Worm (Caenorhabditis elegans) whole organism, L4 larva: Measurements from ENCODE around the gene pbo-4.

Experiments
- D1046.2 ChIP-seq: fragments of 200-800 bp; sonication (Bioruptor generic); IDR thresholded peaks from 2 replicates; pipeline ENCODE4 v1.3.6; 2022; ENCODE audit warnings: missing genetic modification characterization, missing compliant biosample characterization
- F26F4.8 ChIP-seq: fragments of 200-800 bp; sonication (Bioruptor generic); conservative IDR thresholded peaks from 2 replicates; pipeline ENCODE4 v1.3.6; 2022; ENCODE audit warnings: missing genetic modification characterization, missing compliant biosample characterization
- F44E2.7 ChIP-seq: fragments of 200-800 bp; sonication (Bioruptor generic); IDR thresholded peaks from 2 replicates; pipeline ENCODE4 v2.1.2; 2022; ENCODE audit warnings: missing genetic modification characterization, missing compliant biosample characterization
- R02D3.7 ChIP-seq: fragments of 150-350 bp; sonication (generic microtip); optimal IDR thresholded peaks from 3 replicates; lab custom pipeline; 2014; ENCODE audit warnings: missing biosample characterization, missing genetic modification characterization
- T20F7.1 ChIP-seq: fragments of 200-800 bp; sonication (Bioruptor generic); optimal IDR thresholded peaks from 2 replicates; lab custom pipeline; 2018; ENCODE audit warnings: mild to moderate bottlenecking, missing genetic modification characterization, missing compliant biosample characterization
- T26A8.4 ChIP-seq: fragments of 200-800 bp; sonication (Bioruptor generic); IDR thresholded peaks from 2 replicates; pipeline ENCODE4 v1.3.6; 2022; ENCODE audit warnings: missing genetic modification characterization, missing compliant biosample characterization
- Y75B8A.6 ChIP-seq: fragments of 200-800 bp; sonication (Bioruptor generic); IDR thresholded peaks from 2 replicates; pipeline ENCODE4 v1.3.6; 2022; ENCODE audit warnings: missing genetic modification reagents, missing genetic modification characterization, missing compliant biosample characterization
- aha-1 ChIP-seq: fragments of 150-350 bp; peaks from one replicate; lab custom pipeline; 2014; ENCODE audit warnings: missing biosample characterization, missing genetic modification characterization
- aly-2 ChIP-seq: sonication (generic microtip); optimal IDR thresholded peaks from 2 replicates; lab custom pipeline; 2018; ENCODE audit warnings: missing biosample characterization, missing genetic modification characterization
- ama-1 ChIP-seq: fragments of 150-350 bp; optimal IDR thresholded peaks from 2 replicates; lab custom pipeline; 2014; ENCODE audit warnings: inconsistent platforms, mixed read lengths
- attf-4 ChIP-seq: sonication (generic microtip); optimal IDR thresholded peaks from 3 replicates; lab custom pipeline; 2017; ENCODE audit warnings: missing biosample characterization, missing genetic modification characterization
- daf-12 ChIP-seq: fragments of 150-350 bp; optimal IDR thresholded peaks from 2 replicates; lab custom pipeline; 2014; ENCODE audit warnings: missing biosample characterization, missing genetic modification reagents, missing genetic modification characterization
- dmd-6 ChIP-seq: fragments of 200-800 bp; sonication (Bioruptor generic); IDR thresholded peaks from 2 replicates; pipeline ENCODE4 v1.3.6; 2022; ENCODE audit warnings: missing genetic modification reagents, missing genetic modification characterization, missing compliant biosample characterization
- dpl-1 ChIP-seq: fragments of 150-350 bp; optimal IDR thresholded peaks from 2 replicates; lab custom pipeline; 2014; ENCODE audit warnings: missing biosample characterization, missing genetic modification reagents, missing genetic modification characterization
- dve-1 ChIP-seq: sonication (generic microtip); optimal IDR thresholded peaks from 2 replicates; lab custom pipeline; 2017; ENCODE audit warnings: antibody characterized with exemption, mild to moderate bottlenecking, missing genetic modification characterization, missing compliant biosample characterization; ENCODE audit not compliant: insufficient read depth
- egl-27 ChIP-seq: sonication (generic microtip); optimal IDR thresholded peaks from 3 replicates; lab custom pipeline; 2017; ENCODE audit warnings: missing biosample characterization, missing genetic modification reagents, missing genetic modification characterization
- fos-1 ChIP-seq: fragments of 150-350 bp; optimal IDR thresholded peaks from 2 replicates; lab custom pipeline; 2014; ENCODE audit warnings: missing biosample characterization, missing genetic modification characterization
- gei-8 ChIP-seq: fragments of 200-800 bp; sonication (Bioruptor generic); optimal IDR thresholded peaks from 2 replicates; lab custom pipeline; 2018; ENCODE audit warnings: mild to moderate bottlenecking, missing genetic modification characterization, missing compliant biosample characterization
- lim-7 ChIP-seq: fragments of 200-800 bp; sonication (Bioruptor generic); IDR thresholded peaks from 2 replicates; pipeline ENCODE4 v1.3.6; 2022; ENCODE audit warnings: missing genetic modification characterization, missing compliant biosample characterization
- lin-1 ChIP-seq: fragments of 200-800 bp; sonication (Bioruptor generic); IDR thresholded peaks from 2 replicates; pipeline ENCODE4 v1.3.6; 2022; ENCODE audit warnings: missing genetic modification reagents, missing genetic modification characterization, missing compliant biosample characterization
- lin-13 ChIP-seq: fragments of 150-350 bp; optimal IDR thresholded peaks from 2 replicates; lab custom pipeline; 2014; ENCODE audit warnings: missing biosample characterization, missing genetic modification reagents, missing genetic modification characterization
- lin-15B ChIP-seq: fragments of 150-350 bp; sonication (generic microtip); optimal IDR thresholded peaks from 3 replicates; lab custom pipeline; 2014; ENCODE audit warnings: missing biosample characterization, missing genetic modification characterization
- lir-3 ChIP-seq: sonication (generic microtip); optimal IDR thresholded peaks from 2 replicates; lab custom pipeline; 2016; ENCODE audit warnings: mild to moderate bottlenecking, missing genetic modification characterization, missing compliant biosample characterization
- lsy-2 ChIP-seq, 2 experiments: fragments of 150-350 bp in 1 of 2; sonication (generic microtip) in 1 of 2; optimal IDR thresholded peaks; 2 replicates each; lab custom pipeline; 2014 to 2017; ENCODE audit warnings: missing biosample characterization in 2 of 2, missing genetic modification characterization in 2 of 2
- mep-1 ChIP-seq: fragments of 150-350 bp; sonication (generic microtip); optimal IDR thresholded peaks from 3 replicates; lab custom pipeline; 2014; ENCODE audit warnings: missing biosample characterization, missing genetic modification characterization
- mes-2 ChIP-seq: sonication (generic microtip); optimal IDR thresholded peaks from 2 replicates; lab custom pipeline; 2016; ENCODE audit warnings: missing genotype, mild to moderate bottlenecking, missing genetic modification characterization, missing compliant biosample characterization; ENCODE audit not compliant: poor library complexity, severe bottlenecking
- nhr-11 ChIP-seq: fragments of 150-350 bp; optimal IDR thresholded peaks from 2 replicates; lab custom pipeline; 2014; ENCODE audit warnings: missing biosample characterization, missing genetic modification characterization
- nhr-76 ChIP-seq: fragments of 150-350 bp; optimal IDR thresholded peaks from 2 replicates; lab custom pipeline; 2014; ENCODE audit warnings: missing biosample characterization, missing genetic modification characterization
- nhr-77 ChIP-seq: fragments of 150-350 bp; optimal IDR thresholded peaks from 2 replicates; lab custom pipeline; 2014; ENCODE audit warnings: missing biosample characterization, missing genetic modification characterization
- pha-4 ChIP-seq, 2 experiments: fragments of 150-350 bp in 1 of 2; fragments of 200-800 bp in 1 of 2; sonication (Bioruptor generic) in 1 of 2; IDR thresholded peaks in 1 of 2; optimal IDR thresholded peaks in 1 of 2; 2 replicates each; pipeline versions ENCODE4 v1.3.6 to Lab custom; 2014 to 2022; ENCODE audit warnings: missing genetic modification characterization in 2 of 2, missing genetic modification reagents in 2 of 2, missing biosample characterization in 1 of 2, missing compliant biosample characterization in 1 of 2
- pqm-1 ChIP-seq: sonication (generic microtip); optimal IDR thresholded peaks from 2 replicates; lab custom pipeline; 2017; ENCODE audit warnings: missing biosample characterization, missing genetic modification characterization
- rbr-2 ChIP-seq: sonication (generic microtip); optimal IDR thresholded peaks from 2 replicates; lab custom pipeline; 2016; ENCODE audit warnings: missing genotype, missing genetic modification characterization, missing compliant biosample characterization
- saeg-2 ChIP-seq: fragments of 200-800 bp; sonication (Bioruptor generic); IDR thresholded peaks from 2 replicates; pipeline ENCODE4 v1.3.6; 2022; ENCODE audit warnings: missing genetic modification reagents, missing genetic modification characterization, missing compliant biosample characterization
- tag-97 ChIP-seq: fragments of 200-800 bp; sonication (Bioruptor generic); IDR thresholded peaks from 2 replicates; pipeline ENCODE4 v1.3.6; 2022; ENCODE audit warnings: missing genetic modification characterization, missing compliant biosample characterization
- tra-1 ChIP-seq: fragments of 200-800 bp; sonication (Bioruptor generic); IDR thresholded peaks from 2 replicates; pipeline ENCODE4 v1.3.6; 2022; ENCODE audit warnings: missing genetic modification reagents, missing genetic modification characterization, missing compliant biosample characterization
- unc-62 ChIP-seq, 3 experiments: fragments of 150-350 bp in 1 of 3; sonication (generic microtip); optimal IDR thresholded peaks in 2 of 3; peaks in 1 of 3; 1 replicate in 1 of 3; 2 replicates in 2 of 3; lab custom pipeline; 2014 to 2017; ENCODE audit warnings: missing biosample characterization in 3 of 3, missing genetic modification characterization in 3 of 3, missing genetic modification reagents in 3 of 3, missing genotype in 1 of 3
- zfp-2 ChIP-seq: sonication (generic microtip); optimal IDR thresholded peaks from 2 replicates; lab custom pipeline; 2016; ENCODE audit warnings: mild to moderate bottlenecking, missing genetic modification characterization, missing compliant biosample characterization
- ztf-7 ChIP-seq: fragments of 150-350 bp; optimal IDR thresholded peaks from 2 replicates; lab custom pipeline; 2014; ENCODE audit warnings: missing biosample characterization, missing genetic modification characterization

pbo-4 gene

ce11 chrX:10990855-10991176 lies 36.9 kb downstream of the pbo-4 start:
- TF ChIP-seq unc-62 (GFP tag; optimal IDR thresholded peaks at IDR 0.05 in 1 of 2; lab: Kevin White, UChicago) (peak in 1 of 2 experiments; percentile 94), unc-62 (tag; optimal IDR thresholded peaks at IDR 0.05; lab: Kevin White, UChicago) (no peak), pha-4 (GFP tag; IDR thresholded peaks at IDR 0.05; lab: Robert Waterston, UW) (no peak), pha-4 (tag; optimal IDR thresholded peaks at IDR 0.05; lab: Kevin White, UChicago) (no peak)

ce11 chrX:10991352-10992172 lies 37.6 kb downstream of the pbo-4 start:
- TF ChIP-seq F44E2.7 (GFP tag; lab: Robert Waterston, UW) (no peak), unc-62 (GFP tag; optimal IDR thresholded peaks at IDR 0.05 in 1 of 2; lab: Kevin White, UChicago) (peak in 1 of 2 experiments; percentile 94), unc-62 (tag; optimal IDR thresholded peaks at IDR 0.05; lab: Kevin White, UChicago) (no peak), fos-1 (tag; lab: Kevin White, UChicago) (no peak)

ce11 chrX:10992177-10992576 lies 38.2 kb downstream of the pbo-4 start, which contains the start of gene ver-3:
TSS of gene ver-3 (plus strand) at chrX:10992477.
- TF ChIP-seq lir-3 (tag; lab: Kevin White, UChicago) (no peak), pqm-1 (peak; percentile 23), dve-1 (tag; lab: Kevin White, UChicago) (peak; percentile 38), aha-1 (tag; lab: Kevin White, UChicago) (peak; percentile 64)

- no peak for TF ChIP-seq nhr-11 (tag; lab: Kevin White, UChicago)
- TF ChIP-seq rbr-2: no peak
- no peak for TF ChIP-seq daf-12
- TF ChIP-seq aha-1 (tag; lab: Kevin White, UChicago): peak; percentile 45
Observed at ce11 chrX:10999176-10999575, 45.2 kb downstream of the pbo-4 start, which contains the start of gene F59F3.6. TSS of gene F59F3.6 (minus strand) at chrX:10999276.

- no peak for TF ChIP-seq mep-1 (tag; lab: Kevin White, UChicago)
- no peak for TF ChIP-seq dmd-6
- TF ChIP-seq egl-27 (tag; lab: Kevin White, UChicago): no peak
- no peak for TF ChIP-seq lin-1 (GFP tag; lab: Robert Waterston, UW)
- no peak for TF ChIP-seq mes-2 (tag; lab: Kevin White, UChicago)
- no peak for TF ChIP-seq saeg-2 (GFP tag; lab: Robert Waterston, UW)
- no peak for TF ChIP-seq nhr-77
- no peak for TF ChIP-seq F26F4.8
- no peak for TF ChIP-seq unc-62 (GFP tag; optimal IDR thresholded peaks at IDR 0.05 in 1 of 2; lab: Kevin White, UChicago)
- no peak for TF ChIP-seq unc-62 (tag; optimal IDR thresholded peaks at IDR 0.05; lab: Kevin White, UChicago)
- no peak for TF ChIP-seq lim-7 (GFP tag; lab: Robert Waterston, UW)
- no peak for TF ChIP-seq attf-4 (tag; lab: Kevin White, UChicago)
- TF ChIP-seq nhr-11 (tag; lab: Kevin White, UChicago): no peak
- no peak for TF ChIP-seq T20F7.1 (GFP tag; lab: Kevin White, UChicago)
- no peak for TF ChIP-seq F44E2.7 (GFP tag; lab: Robert Waterston, UW)
- no peak for TF ChIP-seq dpl-1 (GFP tag; lab: Kevin White, UChicago)
- no peak for TF ChIP-seq lsy-2 (tag; optimal IDR thresholded peaks at IDR 0.05; lab: Kevin White, UChicago)
- TF ChIP-seq lin-13 (GFP tag; lab: Kevin White, UChicago): no peak
- no peak for TF ChIP-seq dve-1 (tag; lab: Kevin White, UChicago)
- TF ChIP-seq fos-1 (tag; lab: Kevin White, UChicago): no peak
- no peak for TF ChIP-seq lin-15B (tag; lab: Kevin White, UChicago)
Observed at ce11 chrX:11001750-11002149, 47.8 kb downstream of the pbo-4 start, which contains the start of gene col-177. TSS of gene col-177 (minus strand) at chrX:11001850.

- TF ChIP-seq gei-8 (GFP tag; lab: Kevin White, UChicago): no peak
- no peak for TF ChIP-seq aly-2
- no peak for TF ChIP-seq nhr-77
- no peak for TF ChIP-seq T26A8.4 (GFP tag; lab: Robert Waterston, UW)
- TF ChIP-seq R02D3.7 (tag; lab: Kevin White, UChicago): no peak
- TF ChIP-seq aha-1 (tag; lab: Kevin White, UChicago): no peak
- TF ChIP-seq lin-13 (GFP tag; lab: Kevin White, UChicago): no peak
- TF ChIP-seq nhr-76 (tag; lab: Kevin White, UChicago): no peak
- no peak for TF ChIP-seq ama-1
- no peak for TF ChIP-seq zfp-2
- no peak for TF ChIP-seq daf-12
- TF ChIP-seq F44E2.7 (GFP tag; lab: Robert Waterston, UW): no peak
- TF ChIP-seq mep-1 (tag; lab: Kevin White, UChicago): no peak
- no peak for TF ChIP-seq tra-1 (GFP tag; lab: Robert Waterston, UW)
- no peak for TF ChIP-seq ztf-7 (tag; lab: Kevin White, UChicago)
- no peak for TF ChIP-seq D1046.2 (GFP tag; lab: Robert Waterston, UW)
- TF ChIP-seq tag-97 (GFP tag; lab: Robert Waterston, UW): no peak
- TF ChIP-seq Y75B8A.6 (GFP tag; lab: Robert Waterston, UW): no peak
Observed at ce11 chrX:11003701-11004100, 49.8 kb downstream of the pbo-4 start.
